Worm (Caenorhabditis elegans): ENCODE measurements around the gene sdc-1.

sdc-1 gene

ce11 chrX:16300422-16300821, 24.9 kb downstream of the sdc-1 start (continued):
- TF ChIP-seq tbx-9 (tag; optimal IDR thresholded peaks at IDR 0.05; ENCODE audit: borderline replicate concordance) (no peak), lin-54 (GFP tag; optimal IDR thresholded peaks at IDR 0.05) (no peak), sptf-2 (GFP tag; optimal IDR thresholded peaks at IDR 0.05) (no peak), ceh-58 (GFP tag; IDR thresholded peaks at IDR 0.05) (no peak), hsf-1 (GFP tag; IDR thresholded peaks at IDR 0.05) (no peak), chd-7 (tag; optimal IDR thresholded peaks at IDR 0.05) (peak; percentile 6), cebp-2 (GFP tag; IDR thresholded peaks at IDR 0.05) (0 out of 2 replicates have a peak, but pooled peaks have one; percentile 52), ztf-25 (GFP tag; IDR thresholded peaks at IDR 0.05) (peak; percentile 69; the same call in 1 of the 2 replicates), F57C9.4 (tag; optimal IDR thresholded peaks at IDR 0.05) (no peak), ceh-100 (GFP tag; IDR thresholded peaks at IDR 0.05) (no peak), snpc-4 (GFP tag; optimal IDR thresholded peaks at IDR 0.05) (peak; percentile 71), snpc-4 (tag; optimal IDR thresholded peaks at IDR 0.05) (peak in 3 of 4 experiments; percentile 58 to 76 (median 61)), B0019.2 (GFP tag; conservative IDR thresholded peaks at IDR 0.05) (no peak), ztf-22 (GFP tag; optimal IDR thresholded peaks at IDR 0.05) (peak; percentile 3), unc-62 (GFP tag; optimal IDR thresholded peaks at IDR 0.05) (no peak), athp-1 (tag; optimal IDR thresholded peaks at IDR 0.05) (peak; percentile 4), F37B4.10 (GFP tag; IDR thresholded peaks at IDR 0.05) (no peak), sea-2 (GFP tag; IDR thresholded peaks at IDR 0.05) (no peak), pha-4 (tag; optimal IDR thresholded peaks at IDR 0.05) (no peak), nfya-1 (tag; optimal IDR thresholded peaks at IDR 0.05; ENCODE audit: borderline replicate concordance, insufficient read depth) (no peak), nfyb-1 (GFP tag; IDR thresholded peaks at IDR 0.05) (no peak), rpc-1 (optimal IDR thresholded peaks at IDR 0.05) (peak; percentile 83), rpc-1 (tag; optimal IDR thresholded peaks at IDR 0.05) (peak; percentile 86), Y53F4B.3 (GFP tag; IDR thresholded peaks at IDR 0.05) (no peak), dox-1 (GFP tag; IDR thresholded peaks at IDR 0.05) (peak; percentile 62), lsy-27 (tag; optimal IDR thresholded peaks at IDR 0.05; ENCODE audit: borderline replicate concordance, insufficient read depth) (no peak), F33H1.4 (GFP tag; IDR thresholded peaks at IDR 0.05) (no peak), Y79H2A.3 (GFP tag; conservative IDR thresholded peaks at IDR 0.05) (no peak), pbrm-1 (GFP tag; IDR thresholded peaks at IDR 0.05) (peak; percentile 75), snpc-1.1 (tag; optimal IDR thresholded peaks at IDR 0.05; ENCODE audit: insufficient read depth) (peak; percentile 66), K12H6.12 (tag; optimal IDR thresholded peaks at IDR 0.05) (no peak), hmg-1.2 (GFP tag; IDR thresholded peaks at IDR 0.05) (peak; percentile 59), rec-8 (tag; optimal IDR thresholded peaks at IDR 0.05) (peak; percentile 19 to 58), nhr-120 (GFP tag; IDR thresholded peaks at IDR 0.05) (no peak), dpff-1 (tag; optimal IDR thresholded peaks at IDR 0.05) (no peak), lin-26 (GFP tag; IDR thresholded peaks at IDR 0.05) (peak; percentile 89), nfya-2 (GFP tag; IDR thresholded peaks at IDR 0.05) (no peak), Y95B8A.8 (GFP tag; IDR thresholded peaks at IDR 0.05) (no peak), snpc-3.4 (tag; optimal IDR thresholded peaks at IDR 0.05) (peak; percentile 72), somi-1 (GFP tag; optimal IDR thresholded peaks at IDR 0.05) (peak; percentile 33), ceh-79 (tag; optimal IDR thresholded peaks at IDR 0.05) (peak; percentile 65), ceh-40 (GFP tag; IDR thresholded peaks at IDR 0.05) (0 out of 2 replicates have a peak, but pooled peaks have one; percentile 50), snpc-1.3 (tag; optimal IDR thresholded peaks at IDR 0.05; ENCODE audit: insufficient read depth) (peak; percentile 74)
